Worm (Caenorhabditis elegans): Measurements from ENCODE around the gene F41C3.8.

Gene F41C3.8

DNA sequence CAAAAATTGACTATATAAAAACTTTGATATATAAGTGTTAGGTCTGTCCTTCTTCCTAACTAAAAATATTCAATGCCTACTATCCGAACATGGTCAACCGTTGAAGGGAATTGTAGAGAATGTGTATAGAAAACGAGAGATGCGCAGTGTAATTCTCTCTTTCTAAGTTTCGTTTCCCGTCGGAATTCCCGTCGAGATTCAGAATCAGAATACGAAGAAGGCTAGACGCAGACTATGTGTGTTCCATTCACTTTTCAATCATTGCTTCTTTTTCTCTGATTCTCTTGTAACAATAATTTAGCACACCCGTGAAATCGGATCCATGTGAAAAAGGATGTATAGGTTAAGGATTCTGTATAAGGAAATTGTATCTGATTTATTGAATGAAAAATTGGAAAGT is 18.6 kb downstream of the F41C3.8 start:
- TF ChIP-seq sea-2 (GFP tag; IDR thresholded peaks at IDR 0.05) (no peak), fkh-3 (tag; optimal IDR thresholded peaks at IDR 0.05) (no peak), nhr-90 (tag; optimal IDR thresholded peaks at IDR 0.05) (no peak), zim-3 (tag; optimal IDR thresholded peaks at IDR 0.05) (no peak), tbp1 (GFP tag; optimal IDR thresholded peaks at IDR 0.05) (no peak), ztf-28 (GFP tag; IDR thresholded peaks at IDR 0.05) (no peak), hmg-20 (GFP tag; IDR thresholded peaks at IDR 0.05) (no peak), F55B11.4 (tag; optimal IDR thresholded peaks at IDR 0.05; ENCODE audit: borderline replicate concordance, insufficient read depth) (no peak), ceh-40 (GFP tag; IDR thresholded peaks at IDR 0.05) (no peak), let-526 (GFP tag; IDR thresholded peaks at IDR 0.05) (no peak), C17E4.6 (GFP tag; IDR thresholded peaks at IDR 0.05) (no peak), T07F8.4 (tag; optimal IDR thresholded peaks at IDR 0.05) (no peak), repo-1 (tag; optimal IDR thresholded peaks at IDR 0.05) (no peak), atf-7 (tag; optimal IDR thresholded peaks at IDR 0.05) (no peak), F39B2.1 (GFP tag; IDR thresholded peaks at IDR 0.05) (no peak), let-607 (tag; optimal IDR thresholded peaks at IDR 0.05) (no peak), lin-40 (tag; optimal IDR thresholded peaks at IDR 0.05) (no peak), F33H1.4 (GFP tag; IDR thresholded peaks at IDR 0.05) (no peak), attf-6 (GFP tag; IDR thresholded peaks at IDR 0.05) (no peak), nhr-179 (tag; optimal IDR thresholded peaks at IDR 0.05) (no peak)

DNA sequence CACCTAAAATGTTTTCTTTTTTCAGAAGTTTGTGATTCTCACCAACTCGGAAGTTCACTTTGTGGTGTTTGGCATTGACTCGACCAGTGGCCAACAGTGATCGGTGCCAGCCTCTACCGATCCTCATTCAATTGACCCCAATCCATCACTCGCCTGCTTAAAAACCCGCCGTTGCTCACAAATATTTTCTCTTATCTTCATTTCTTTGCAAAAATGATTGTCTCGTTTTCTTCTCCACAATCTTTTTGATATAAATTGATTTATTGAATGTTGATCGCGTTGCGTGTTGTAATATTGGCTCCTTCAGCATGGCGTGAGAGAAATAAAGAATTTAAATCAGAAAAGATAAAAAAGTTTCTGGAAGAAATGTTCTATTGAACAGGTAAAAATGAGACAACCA is 20.7 kb downstream of the F41C3.8 start:
- TF ChIP-seq dpl-1 (GFP tag; optimal IDR thresholded peaks at IDR 0.05) (no peak), zim-3 (tag; optimal IDR thresholded peaks at IDR 0.05) (no peak), bed-2 (GFP tag; IDR thresholded peaks at IDR 0.05) (no peak), unc-62 (GFP tag; optimal IDR thresholded peaks at IDR 0.05) (no peak), attf-6 (GFP tag; IDR thresholded peaks at IDR 0.05) (no peak), nhr-120 (GFP tag; IDR thresholded peaks at IDR 0.05) (no peak), F37B4.10 (GFP tag; IDR thresholded peaks at IDR 0.05) (no peak), F33H1.4 (GFP tag; IDR thresholded peaks at IDR 0.05) (no peak), ztf-6 (GFP tag; IDR thresholded peaks at IDR 0.05) (no peak), F23B12.7 (tag; optimal IDR thresholded peaks at IDR 0.05; ENCODE audit: insufficient read depth) (no peak), nhr-80 (tag; optimal IDR thresholded peaks at IDR 0.05) (no peak), mcd-1 (GFP tag; IDR thresholded peaks at IDR 0.05) (no peak)

DNA sequence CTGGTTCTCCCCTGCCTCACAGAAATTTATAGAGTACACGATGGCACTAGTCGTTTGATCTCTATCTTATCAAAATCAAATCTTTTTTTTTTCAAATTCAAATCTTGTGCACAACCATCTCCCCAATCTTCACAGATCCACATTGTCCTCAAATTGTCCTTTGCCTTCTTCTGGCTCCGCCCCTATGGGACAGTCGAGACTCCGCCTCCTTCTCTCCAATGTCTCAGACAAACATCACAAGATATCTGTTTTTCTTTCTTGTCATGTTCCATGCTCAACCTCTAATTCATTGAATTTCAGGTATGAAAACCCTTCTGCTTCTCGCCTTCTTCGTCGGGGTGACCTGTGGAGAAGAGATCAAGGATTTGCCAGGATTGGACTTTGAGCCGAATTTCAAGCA is 21.5 kb downstream of the F41C3.8 start, which contains the start of gene ctsa-1.1:
ctsa-1.1 (plus strand) TSS at position 301 of the 400 bp plus-strand sequence.
- TF ChIP-seq hsf-1 (GFP tag; IDR thresholded peaks at IDR 0.05) = 0 out of 2 replicates have a peak, but pooled peaks have one; percentile 33
- no peak for TF ChIP-seq C06A6.2 (GFP tag; conservative IDR thresholded peaks at IDR 0.05)
- TF ChIP-seq B0261.1 (tag; optimal IDR thresholded peaks at IDR 0.05) = no peak

DNA sequence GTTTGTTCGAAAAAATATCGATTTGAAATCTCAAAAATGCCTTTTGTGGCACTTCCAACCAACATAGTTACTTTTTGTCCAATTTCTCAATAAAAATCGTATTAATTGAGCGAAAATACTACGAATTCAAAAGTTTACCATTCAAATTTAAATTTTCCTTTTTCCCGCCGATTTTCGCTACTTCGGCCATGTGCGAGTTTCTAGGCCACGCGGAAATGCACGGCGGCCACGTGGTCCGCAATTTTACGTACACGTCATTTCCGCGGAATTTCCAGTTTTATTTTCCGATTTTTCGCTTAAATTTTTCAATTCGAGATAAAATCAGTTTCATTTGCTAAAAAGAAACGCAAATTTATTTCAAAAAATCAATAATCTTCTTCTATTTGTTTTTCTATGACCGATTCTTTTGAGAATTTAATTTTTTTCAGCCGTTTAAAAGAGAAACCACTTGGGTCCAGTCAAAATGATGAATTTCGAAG is 24.2 kb downstream of the F41C3.8 start, which contains the start of gene eas-1:
eas-1 (plus strand) TSS at position 429 of the 479 bp plus-strand sequence.
- TF ChIP-seq cebp-2 (GFP tag; IDR thresholded peaks at IDR 0.05) (no peak), unc-62 (GFP tag; optimal IDR thresholded peaks at IDR 0.05) (no peak), sdz-38 (tag; optimal IDR thresholded peaks at IDR 0.05) (no peak), hrde-1 (tag; optimal IDR thresholded peaks at IDR 0.05; ENCODE audit: borderline replicate concordance) (no peak), attf-5 (GFP tag; optimal IDR thresholded peaks at IDR 0.05) (peak; percentile 76), repo-1 (tag; optimal IDR thresholded peaks at IDR 0.05) (no peak), Y53G8AR.9 (GFP tag; conservative IDR thresholded peaks at IDR 0.05) (no peak), ccch-3 (GFP tag; optimal IDR thresholded peaks at IDR 0.05) (peak; percentile 37), ceh-91 (GFP tag; IDR thresholded peaks at IDR 0.05) (peak; percentile 50; the same call in 1 of the 2 replicates), mes-4 (tag; optimal IDR thresholded peaks at IDR 0.05) (no peak), athp-1 (tag; optimal IDR thresholded peaks at IDR 0.05) (peak; percentile 33), attf-6 (GFP tag; IDR thresholded peaks at IDR 0.05) (no peak), sptf-2 (GFP tag; optimal IDR thresholded peaks at IDR 0.05) (peak; percentile 5), lin-35 (GFP tag; optimal IDR thresholded peaks at IDR 0.05) (peak in 2 of 3 experiments; percentile 46 to 91), T07F8.4 (tag; optimal IDR thresholded peaks at IDR 0.05) (no peak), rec-8 (tag; optimal IDR thresholded peaks at IDR 0.05) (no peak), egrh-3 (GFP tag; IDR thresholded peaks at IDR 0.05) (no peak)
